Fruit fly (Drosophila melanogaster) whole organism, embryonic: Measurements from ENCODE around the gene Efhc1.1.

Source experiments
- Bgb ChIP-seq: fragments of 200-800 bp; sonication (Bioruptor generic); IDR thresholded peaks from 2 replicates; pipeline ENCODE4 v1.3.6; 2022; ENCODE audit warnings: missing biosample characterization, missing genetic modification characterization; ENCODE audit not compliant: partially characterized antibody
- Blimp-1 ChIP-seq: fragments of 200-800 bp; sonication (Bioruptor generic); optimal IDR thresholded peaks from 3 replicates; lab custom pipeline; 2018; ENCODE audit warnings: missing biosample characterization, missing genetic modification characterization, mild to moderate bottlenecking, moderate library complexity, missing genetic modification reagents
- CG12219 ChIP-seq: fragments of 200-800 bp; sonication (Bioruptor generic); optimal IDR thresholded peaks from 3 replicates; lab custom pipeline; 2018; ENCODE audit warnings: missing biosample characterization, mild to moderate bottlenecking, missing genetic modification characterization
- CG12299 ChIP-seq: fragments of 200-800 bp; sonication (Bioruptor generic); optimal IDR thresholded peaks from 2 replicates; lab custom pipeline; 2018; ENCODE audit warnings: missing biosample characterization, mild to moderate bottlenecking, missing genetic modification characterization
- CG12659 ChIP-seq: fragments of 200-800 bp; sonication (Bioruptor generic); optimal IDR thresholded peaks from 3 replicates; lab custom pipeline; 2017; ENCODE audit warnings: mild to moderate bottlenecking, missing biosample characterization, missing genetic modification reagents, missing genetic modification characterization
- CG13287 ChIP-seq: fragments of 200-800 bp; sonication (Bioruptor generic); IDR thresholded peaks from 2 replicates; pipeline ENCODE4 v1.3.6; 2022; ENCODE audit warnings: missing biosample characterization, missing genetic modification characterization; ENCODE audit not compliant: partially characterized antibody
- CG14710 ChIP-seq: fragments of 200-800 bp; sonication (Bioruptor generic); optimal IDR thresholded peaks from 3 replicates; lab custom pipeline; 2019; ENCODE audit warnings: missing biosample characterization, mild to moderate bottlenecking, missing genetic modification characterization, moderate library complexity
- CG15011 ChIP-seq: fragments of 200-800 bp; sonication (Bioruptor generic); optimal IDR thresholded peaks from 3 replicates; lab custom pipeline; 2018; ENCODE audit warnings: missing biosample characterization, mild to moderate bottlenecking, missing genetic modification characterization
- CG15696 ChIP-seq: fragments of 200-800 bp; sonication (Bioruptor generic); optimal IDR thresholded peaks from 2 replicates; lab custom pipeline; 2019; ENCODE audit warnings: missing biosample characterization, mild to moderate bottlenecking, missing genetic modification characterization, moderate library complexity
- CG16863 ChIP-seq: fragments of 200-800 bp; sonication (Bioruptor generic); optimal IDR thresholded peaks from 3 replicates; lab custom pipeline; 2016; ENCODE audit warnings: missing biosample characterization, missing genetic modification characterization
- CG17361 ChIP-seq: fragments of 200-800 bp; sonication (Bioruptor generic); IDR thresholded peaks from 3 replicates; pipeline ENCODE4 v1.3.6; 2022; ENCODE audit warnings: missing biosample characterization, missing genetic modification characterization
- CG18262 ChIP-seq: fragments of 200-800 bp; optimal IDR thresholded peaks from 3 replicates; lab custom pipeline; 2019; ENCODE audit warnings: missing biosample characterization, mild to moderate bottlenecking, missing genetic modification characterization, moderate library complexity
- CG2120 ChIP-seq: fragments of 200-800 bp; sonication (Bioruptor generic); optimal IDR thresholded peaks from 3 replicates; lab custom pipeline; 2016; ENCODE audit warnings: missing biosample characterization, missing genetic modification characterization
- CG2129 ChIP-seq: fragments of 200-800 bp; sonication (Bioruptor generic); IDR thresholded peaks from 2 replicates; pipeline ENCODE4 v1.3.6; 2022; ENCODE audit warnings: missing biosample characterization, missing genetic modification characterization; ENCODE audit not compliant: partially characterized antibody
- CG2199 ChIP-seq: fragments of 200-800 bp; sonication (Bioruptor generic); IDR thresholded peaks from 3 replicates; pipeline ENCODE4 v1.3.6; 2022; ENCODE audit warnings: missing biosample characterization, missing genetic modification characterization
- CG2712 ChIP-seq: fragments of 200-800 bp; optimal IDR thresholded peaks from 3 replicates; lab custom pipeline; 2019; ENCODE audit warnings: missing biosample characterization, mild to moderate bottlenecking, missing genetic modification characterization, moderate library complexity
- CG30431 ChIP-seq: fragments of 200-800 bp; sonication (Bioruptor generic); optimal IDR thresholded peaks from 2 replicates; lab custom pipeline; 2017; ENCODE audit warnings: missing biosample characterization, missing genetic modification characterization
- CG34224 ChIP-seq: fragments of 200-800 bp; sonication (Bioruptor generic); IDR thresholded peaks from 3 replicates; pipeline ENCODE4 v1.3.6; 2022; ENCODE audit warnings: missing biosample characterization, missing genetic modification characterization; ENCODE audit not compliant: partially characterized antibody
- CG3995 ChIP-seq: fragments of 200-800 bp; sonication (Bioruptor generic); optimal IDR thresholded peaks from 3 replicates; lab custom pipeline; 2016; ENCODE audit warnings: missing biosample characterization, missing genetic modification characterization
- CG42726 ChIP-seq: fragments of 200-800 bp; sonication (Bioruptor generic); IDR thresholded peaks from 2 replicates; pipeline ENCODE4 v1.3.6; 2022; ENCODE audit warnings: missing biosample characterization, missing genetic modification characterization; ENCODE audit not compliant: partially characterized antibody
- CG4617 ChIP-seq: fragments of 200-800 bp; sonication (Bioruptor generic); optimal IDR thresholded peaks from 3 replicates; lab custom pipeline; 2016; ENCODE audit warnings: missing biosample characterization, missing genetic modification characterization, borderline replicate concordance
- CG6765 ChIP-seq: fragments of 200-800 bp; sonication (Bioruptor generic); optimal IDR thresholded peaks from 3 replicates; lab custom pipeline; 2017; ENCODE audit warnings: missing biosample characterization, mild to moderate bottlenecking, missing genetic modification characterization
- CG8290 ChIP-seq, 3 experiments: fragments of 200-800 bp; sonication (Bioruptor generic); optimal IDR thresholded peaks; 2 replicates each; lab custom pipeline; 2016 to 2019; ENCODE audit warnings: missing biosample characterization in 3 of 3, missing genetic modification characterization in 3 of 3, mild to moderate bottlenecking in 2 of 3, moderate library complexity in 1 of 3
- CG8924 ChIP-seq: fragments of 200-800 bp; optimal IDR thresholded peaks from 3 replicates; lab custom pipeline; 2019; ENCODE audit warnings: missing biosample characterization, mild to moderate bottlenecking, missing genetic modification characterization, moderate library complexity
- CG9797 ChIP-seq: fragments of 200-800 bp; sonication (Bioruptor generic); optimal IDR thresholded peaks from 3 replicates; lab custom pipeline; 2018; ENCODE audit warnings: missing biosample characterization, mild to moderate bottlenecking, missing genetic modification characterization
- Dek ChIP-seq: fragments of 200-800 bp; sonication (Bioruptor generic); optimal IDR thresholded peaks from 3 replicates; lab custom pipeline; 2019; ENCODE audit warnings: missing biosample characterization, mild to moderate bottlenecking, missing genetic modification characterization, moderate library complexity
- Dip2 ChIP-seq: fragments of 200-800 bp; sonication (Bioruptor generic); IDR thresholded peaks from 2 replicates; pipeline ENCODE4 v1.3.6; 2022; ENCODE audit warnings: missing biosample characterization, missing genetic modification characterization
- Fer2 ChIP-seq: fragments of 200-800 bp; sonication (Bioruptor generic); optimal IDR thresholded peaks from 2 replicates; lab custom pipeline; 2018; ENCODE audit warnings: missing biosample characterization, mild to moderate bottlenecking, missing genetic modification characterization, moderate library complexity
- Hmr ChIP-seq: fragments of 200-800 bp; sonication (Bioruptor generic); optimal IDR thresholded peaks from 3 replicates; lab custom pipeline; 2017; ENCODE audit warnings: mild to moderate bottlenecking, missing biosample characterization, missing genetic modification reagents, missing genetic modification characterization
- Hr3 ChIP-seq: fragments of 200-800 bp; sonication (Bioruptor generic); optimal IDR thresholded peaks from 3 replicates; lab custom pipeline; 2016; ENCODE audit warnings: missing biosample characterization, missing genetic modification characterization
- Hr78 ChIP-seq, 2 experiments: fragments of 200-800 bp in 1 of 2; fragments of >200 bp in 1 of 2; sonication (Bioruptor generic) in 1 of 2; optimal IDR thresholded peaks; 2 replicates each; lab custom pipeline; 2017 to 2019; ENCODE audit warnings: missing biosample characterization in 2 of 2, missing genetic modification characterization in 2 of 2, mild to moderate bottlenecking in 1 of 2, moderate library complexity in 1 of 2
- Lhr ChIP-seq: fragments of 200-800 bp; sonication (Bioruptor generic); optimal IDR thresholded peaks from 3 replicates; lab custom pipeline; 2017; ENCODE audit warnings: mild to moderate bottlenecking, missing biosample characterization, missing genetic modification reagents, missing genetic modification characterization
- MBD-R2 ChIP-seq: fragments of 200-800 bp; sonication (Bioruptor generic); IDR thresholded peaks from 2 replicates; pipeline ENCODE4 v1.3.6; 2022; ENCODE audit warnings: missing biosample characterization, missing genetic modification characterization
- MTF-1 ChIP-seq: fragments of 200-800 bp; sonication (Bioruptor generic); optimal IDR thresholded peaks from 2 replicates; lab custom pipeline; 2018; ENCODE audit warnings: missing biosample characterization, mild to moderate bottlenecking, missing genetic modification characterization, borderline replicate concordance
- Myb ChIP-seq: fragments of 200-800 bp; sonication (Bioruptor generic); optimal IDR thresholded peaks from 2 replicates; lab custom pipeline; 2016; ENCODE audit warnings: missing biosample characterization, missing genetic modification characterization
- NfI ChIP-seq: fragments of 200-800 bp; sonication (Bioruptor generic); optimal IDR thresholded peaks from 3 replicates; lab custom pipeline; 2018; ENCODE audit warnings: missing biosample characterization, mild to moderate bottlenecking, missing genetic modification characterization, moderate library complexity
- ab ChIP-seq: fragments of 200-800 bp; sonication (Bioruptor generic); optimal IDR thresholded peaks from 2 replicates; lab custom pipeline; 2016; ENCODE audit warnings: missing biosample characterization, missing genetic modification characterization
- dysf ChIP-seq: fragments of 200-800 bp; sonication (Bioruptor generic); IDR thresholded peaks from 3 replicates; pipeline ENCODE4 v1.3.6; 2022; ENCODE audit warnings: missing biosample characterization, missing genetic modification characterization
- exex ChIP-seq: fragments of 200-800 bp; sonication (Bioruptor generic); optimal IDR thresholded peaks from 4 replicates; lab custom pipeline; 2018; ENCODE audit warnings: missing biosample characterization, mild to moderate bottlenecking, missing genetic modification characterization, moderate library complexity
- gro ChIP-seq: fragments of 200-800 bp; sonication (Bioruptor generic); optimal IDR thresholded peaks from 2 replicates; lab custom pipeline; 2016; ENCODE audit warnings: missing biosample characterization, missing genetic modification characterization
- her ChIP-seq: fragments of 200-800 bp; sonication (Bioruptor generic); optimal IDR thresholded peaks from 2 replicates; lab custom pipeline; 2016; ENCODE audit warnings: missing biosample characterization, missing genetic modification characterization
- ind ChIP-seq: fragments of 200-800 bp; sonication (Bioruptor generic); optimal IDR thresholded peaks from 3 replicates; lab custom pipeline; 2016; ENCODE audit warnings: missing biosample characterization, missing genetic modification characterization
- mam ChIP-seq: fragments of 200-800 bp; sonication (Bioruptor generic); optimal IDR thresholded peaks from 3 replicates; lab custom pipeline; 2016; ENCODE audit warnings: missing biosample characterization, missing genetic modification characterization
- odd ChIP-seq: fragments of 200-800 bp; sonication (Bioruptor generic); optimal IDR thresholded peaks from 2 replicates; lab custom pipeline; 2017; ENCODE audit warnings: missing biosample characterization, mild to moderate bottlenecking, missing genetic modification characterization
- pb ChIP-seq: fragments of 200-800 bp; sonication (Bioruptor generic); optimal IDR thresholded peaks from 3 replicates; lab custom pipeline; 2016; ENCODE audit warnings: missing biosample characterization, missing genetic modification characterization
- wek ChIP-seq: fragments of 200-800 bp; sonication (Bioruptor generic); optimal IDR thresholded peaks from 3 replicates; lab custom pipeline; 2018; ENCODE audit warnings: missing biosample characterization, mild to moderate bottlenecking, missing genetic modification characterization, moderate library complexity

Gene Efhc1.1

dm6 chrX:15788235-15789187 lies 5.0 kb upstream of the Efhc1.1 start, which contains the start of gene Rhp (continued):
- no peak for TF ChIP-seq Dip2 (GFP tag; lab: Robert Waterston, UW)
- no peak for TF ChIP-seq CG2120 (GFP tag; lab: Kevin White, UChicago)
- peak; percentile 37 for TF ChIP-seq Hmr
- TF ChIP-seq CG8290 (GFP tag; optimal IDR thresholded peaks at IDR 0.05; lab: Kevin White, UChicago) = no peak
- peak in 1 of 2 experiments; percentile 84 for TF ChIP-seq CG8290 (tag; optimal IDR thresholded peaks at IDR 0.05; lab: Kevin White, UChicago)
- peak; percentile 24 for TF ChIP-seq Lhr (GFP tag; lab: Kevin White, UChicago)
- no peak for TF ChIP-seq Hr3 (GFP tag; lab: Kevin White, UChicago)
- TF ChIP-seq CG9797 (GFP tag; lab: Kevin White, UChicago) = peak; percentile 61
- TF ChIP-seq odd (GFP tag; lab: Kevin White, UChicago) = peak; percentile 58
- peak; percentile 75 for TF ChIP-seq CG15696 (tag; lab: Kevin White, UChicago)
- TF ChIP-seq gro (GFP tag; lab: Kevin White, UChicago) = no peak
- TF ChIP-seq CG2712 (tag; lab: Kevin White, UChicago) = peak; percentile 26
- TF ChIP-seq CG2199 (GFP tag; lab: Robert Waterston, UW) = peak; percentile 68; the same call in 1 of the 3 replicates
- no peak for TF ChIP-seq CG30431 (GFP tag; lab: Kevin White, UChicago)
- TF ChIP-seq CG2129 (GFP tag; lab: Robert Waterston, UW) = no peak
- TF ChIP-seq CG3995 (GFP tag; lab: Kevin White, UChicago) = peak; percentile 51
- peak; percentile 7 for TF ChIP-seq MBD-R2 (GFP tag; lab: Robert Waterston, UW)
- TF ChIP-seq MTF-1 (GFP tag; lab: Kevin White, UChicago) = peak; percentile 83
- TF ChIP-seq Hr78 (GFP tag; optimal IDR thresholded peaks at IDR 0.05; lab: Kevin White, UChicago) = no peak
- peak; percentile 19 for TF ChIP-seq Myb (GFP tag; lab: Kevin White, UChicago)
- peak; percentile 45 for TF ChIP-seq CG18262 (tag; lab: Kevin White, UChicago)
- peak; percentile 0 for TF ChIP-seq NfI (GFP tag; lab: Kevin White, UChicago)
- no peak for TF ChIP-seq CG4617 (GFP tag; lab: Kevin White, UChicago)
- TF ChIP-seq mam (GFP tag; lab: Kevin White, UChicago) = no peak
- TF ChIP-seq ind (GFP tag; lab: Kevin White, UChicago) = no peak
- peak; percentile 55; the same call in 1 of the 2 replicates for TF ChIP-seq Bgb (GFP tag; lab: Robert Waterston, UW)
- TF ChIP-seq pb (GFP tag; lab: Kevin White, UChicago) = no peak
- TF ChIP-seq her (GFP tag; lab: Kevin White, UChicago) = no peak
- peak; percentile 4 for TF ChIP-seq CG16863 (GFP tag; lab: Kevin White, UChicago)
- TF ChIP-seq Fer2 (tag; lab: Kevin White, UChicago) = peak; percentile 35
- TF ChIP-seq CG15011 = no peak
- TF ChIP-seq CG17361 (GFP tag; lab: Robert Waterston, UW) = peak; percentile 37; the same call in 1 of the 3 replicates
- no peak for TF ChIP-seq CG42726 (GFP tag; lab: Robert Waterston, UW)
- TF ChIP-seq exex = peak; percentile 46
- no peak for TF ChIP-seq dysf (GFP tag; lab: Robert Waterston, UW)
- TF ChIP-seq CG34224 (GFP tag; lab: Robert Waterston, UW) = peak; percentile 27; the same call in 1 of the 3 replicates
- peak; percentile 41 for TF ChIP-seq CG12219 (GFP tag; lab: Kevin White, UChicago)
- peak; percentile 47 for TF ChIP-seq CG14710 (tag; lab: Kevin White, UChicago)
- no peak for TF ChIP-seq CG6765 (GFP tag; lab: Kevin White, UChicago)
- peak; percentile 12 for TF ChIP-seq CG12659 (GFP tag; lab: Kevin White, UChicago)
- no peak for TF ChIP-seq Dek
- peak; percentile 25; the same call in 1 of the 2 replicates for TF ChIP-seq CG13287 (GFP tag; lab: Robert Waterston, UW)
- no peak for TF ChIP-seq ab
- peak; percentile 65 for TF ChIP-seq CG12299 (tag; lab: Kevin White, UChicago)
- peak; percentile 33 for TF ChIP-seq CG8924
- peak; percentile 64 for TF ChIP-seq Blimp-1 (GFP tag; lab: Kevin White, UChicago)
- peak; percentile 80 for TF ChIP-seq wek (GFP tag; lab: Kevin White, UChicago)
